Fruit fly (Drosophila melanogaster) whole organism, wandering third instar larva: ENCODE measurements around the gene Neu2.
A peak's percentile ranks its signal among the peaks of the same experiment; 100 is the strongest.

Source experiments
- Abd-B ChIP-seq: fragments of >200 bp; optimal IDR thresholded peaks from 2 replicates; lab custom pipeline; 2017; ENCODE audit warnings: missing biosample characterization, missing genetic modification characterization
- CG32264 ChIP-seq: fragments of 200-800 bp; sonication (Bioruptor generic); optimal IDR thresholded peaks from 2 replicates; lab custom pipeline; 2016; ENCODE audit warnings: missing biosample characterization, missing genetic modification characterization
- CG9705 ChIP-seq: fragments of 200-800 bp; sonication (Bioruptor generic); optimal IDR thresholded peaks from 2 replicates; lab custom pipeline; 2018; ENCODE audit warnings: missing biosample characterization, mild to moderate bottlenecking, missing genetic modification characterization
- CrebA ChIP-seq: fragments of 200-800 bp; sonication (Bioruptor generic); optimal IDR thresholded peaks from 2 replicates; lab custom pipeline; 2016; ENCODE audit warnings: missing biosample characterization, mild to moderate bottlenecking, missing genetic modification characterization, borderline replicate concordance
- Dfd ChIP-seq: fragments of >200 bp; optimal IDR thresholded peaks from 2 replicates; lab custom pipeline; 2017; ENCODE audit warnings: missing biosample characterization, missing genetic modification characterization
- Dif ChIP-seq: fragments of 200-275, 200-300 bp; sonication (Bioruptor generic); optimal IDR thresholded peaks from 2 replicates; lab custom pipeline; 2018; ENCODE audit warnings: missing biosample characterization, missing genetic modification characterization; ENCODE audit not compliant: partially characterized antibody
- GATAd ChIP-seq: sonication (Bioruptor generic); optimal IDR thresholded peaks from 2 replicates; lab custom pipeline; 2016; ENCODE audit warnings: missing biosample characterization, missing genetic modification characterization
- HLH106 ChIP-seq: fragments of 200-800 bp; optimal IDR thresholded peaks from 3 replicates; lab custom pipeline; 2019; ENCODE audit warnings: missing biosample characterization, mild to moderate bottlenecking, missing genetic modification characterization, moderate library complexity
- Hnf4 ChIP-seq: fragments of 200-800 bp; sonication (Bioruptor generic); optimal IDR thresholded peaks from 2 replicates; lab custom pipeline; 2016; ENCODE audit warnings: missing biosample characterization, mild to moderate bottlenecking, missing genetic modification characterization
- Hr78 ChIP-seq: fragments of >200 bp; optimal IDR thresholded peaks from 2 replicates; lab custom pipeline; 2017; ENCODE audit warnings: missing biosample characterization, missing genetic modification characterization
- Hr83 ChIP-seq: fragments of 200-300 bp; sonication (Bioruptor generic); optimal IDR thresholded peaks from 2 replicates; lab custom pipeline; 2016; ENCODE audit warnings: missing biosample characterization, mild to moderate bottlenecking, missing genetic modification characterization, moderate library complexity; ENCODE audit not compliant: poor library complexity, severe bottlenecking
- Jra ChIP-seq: sonication (Bioruptor generic); optimal IDR thresholded peaks from 2 replicates; lab custom pipeline; 2016; ENCODE audit warnings: missing biosample characterization, missing genetic modification characterization
- Mio ChIP-seq: sonication (Bioruptor generic); optimal IDR thresholded peaks from 2 replicates; lab custom pipeline; 2016; ENCODE audit warnings: missing biosample characterization, missing genetic modification characterization
- Myc ChIP-seq: fragments of >200 bp; optimal IDR thresholded peaks from 2 replicates; lab custom pipeline; 2017
- N ChIP-seq: fragments of >200 bp; optimal IDR thresholded peaks from 2 replicates; lab custom pipeline; 2018; ENCODE audit warnings: missing biosample characterization, missing external identifiers, missing genetic modification characterization
- OdsH ChIP-seq: fragments of 200-800 bp; sonication (Bioruptor generic); optimal IDR thresholded peaks from 2 replicates; lab custom pipeline; 2016; ENCODE audit warnings: missing biosample characterization, mild to moderate bottlenecking, missing genetic modification characterization
- Rel ChIP-seq, 2 experiments: fragments of 200-800 bp; sonication (Bioruptor generic) in 1 of 2; optimal IDR thresholded peaks; 2 replicates in 1 of 2; 3 replicates in 1 of 2; lab custom pipeline; 2016 to 2019; ENCODE audit warnings: mild to moderate bottlenecking in 2 of 2, missing biosample characterization in 2 of 2, missing genetic modification characterization in 2 of 2, moderate library complexity in 1 of 2
- Sp1 ChIP-seq: fragments of 200-800 bp; sonication (Bioruptor generic); optimal IDR thresholded peaks from 3 replicates; lab custom pipeline; 2019; ENCODE audit warnings: missing biosample characterization, mild to moderate bottlenecking, missing genetic modification characterization, moderate library complexity
- Vsx2 ChIP-seq: fragments of 200-300, 225-300 bp; sonication (Bioruptor generic); optimal IDR thresholded peaks from 2 replicates; lab custom pipeline; 2018; ENCODE audit warnings: missing biosample characterization, missing genetic modification characterization; ENCODE audit not compliant: partially characterized antibody
- br ChIP-seq: fragments of 200-800 bp; sonication (Bioruptor generic); optimal IDR thresholded peaks from 2 replicates; lab custom pipeline; 2016; ENCODE audit warnings: missing biosample characterization, missing genetic modification characterization
- brk ChIP-seq: fragments of 200-800 bp; sonication (Bioruptor generic); optimal IDR thresholded peaks from 2 replicates; lab custom pipeline; 2016; ENCODE audit warnings: missing biosample characterization, mild to moderate bottlenecking, missing genetic modification characterization
- dl ChIP-seq, 2 experiments: fragments of 175-275, 200-275 bp in 1 of 2; fragments of 200-275 bp in 1 of 2; sonication (Bioruptor generic); optimal IDR thresholded peaks; lab custom pipeline; 2018; ENCODE audit warnings: mild to moderate bottlenecking in 2 of 2, missing biosample characterization in 2 of 2, missing genetic modification characterization in 2 of 2, moderate library complexity in 2 of 2; ENCODE audit not compliant: partially characterized antibody in 2 of 2, insufficient read depth in 1 of 2
- dmrt93B ChIP-seq: fragments of 200-800 bp; sonication (Bioruptor generic); optimal IDR thresholded peaks from 2 replicates; lab custom pipeline; 2018; ENCODE audit warnings: missing biosample characterization, mild to moderate bottlenecking, missing genetic modification characterization
- dsf ChIP-seq: sonication (Bioruptor generic); optimal IDR thresholded peaks from 2 replicates; lab custom pipeline; 2016; ENCODE audit warnings: missing biosample characterization, missing genetic modification characterization, borderline replicate concordance
- ey ChIP-seq: fragments of 200-800 bp; sonication (Bioruptor generic); optimal IDR thresholded peaks from 2 replicates; lab custom pipeline; 2016; ENCODE audit warnings: missing biosample characterization, missing genetic modification characterization
- foxo ChIP-seq, 2 experiments: fragments of 200-800 bp; sonication (Bioruptor generic); optimal IDR thresholded peaks; 2 replicates in 1 of 2; 3 replicates in 1 of 2; lab custom pipeline; 2016 to 2017; ENCODE audit warnings: missing biosample characterization in 2 of 2, missing genetic modification characterization in 2 of 2
- fru ChIP-seq: fragments of 200-800 bp; sonication (Bioruptor generic); optimal IDR thresholded peaks from 3 replicates; lab custom pipeline; 2016; ENCODE audit warnings: missing biosample characterization, mild to moderate bottlenecking, missing genetic modification characterization
- h ChIP-seq: fragments of 200-800 bp; sonication (Bioruptor generic); optimal IDR thresholded peaks from 3 replicates; lab custom pipeline; 2016; ENCODE audit warnings: missing biosample characterization, mild to moderate bottlenecking, missing genetic modification characterization
- jim ChIP-seq: fragments of 175-275, 200-325 bp; sonication (Bioruptor generic); optimal IDR thresholded peaks from 2 replicates; lab custom pipeline; 2016; ENCODE audit warnings: missing biosample characterization, mild to moderate bottlenecking, missing genetic modification characterization
- lola ChIP-seq: fragments of >200 bp; optimal IDR thresholded peaks from 2 replicates; lab custom pipeline; 2017; ENCODE audit warnings: missing biosample characterization, missing genetic modification characterization
- pan ChIP-seq: fragments of >200 bp; optimal IDR thresholded peaks from 2 replicates; lab custom pipeline; 2017
- psq ChIP-seq: fragments of 200-800 bp; sonication (Bioruptor generic); optimal IDR thresholded peaks from 3 replicates; lab custom pipeline; 2017; ENCODE audit warnings: missing biosample characterization, mild to moderate bottlenecking, missing genetic modification characterization, moderate library complexity
- rgr ChIP-seq: fragments of 200-800 bp; sonication (Bioruptor generic); optimal IDR thresholded peaks from 3 replicates; lab custom pipeline; 2016; ENCODE audit warnings: missing biosample characterization, mild to moderate bottlenecking, missing genetic modification characterization
- sage ChIP-seq: fragments of 200-800 bp; sonication (Bioruptor generic); optimal IDR thresholded peaks from 2 replicates; lab custom pipeline; 2016; ENCODE audit warnings: missing biosample characterization, mild to moderate bottlenecking, missing genetic modification characterization
- sv ChIP-seq: fragments of 200-800 bp; sonication (Bioruptor generic); optimal IDR thresholded peaks from 3 replicates; lab custom pipeline; 2016; ENCODE audit warnings: missing biosample characterization, missing genetic modification characterization
- tai ChIP-seq: sonication (Bioruptor generic); optimal IDR thresholded peaks from 2 replicates; lab custom pipeline; 2016; ENCODE audit warnings: missing biosample characterization, missing genetic modification characterization
- usp ChIP-seq: fragments of >200 bp; optimal IDR thresholded peaks from 2 replicates; lab custom pipeline; 2017; ENCODE audit warnings: missing biosample characterization, missing genetic modification characterization
- woc ChIP-seq: sonication (Bioruptor generic); optimal IDR thresholded peaks from 2 replicates; lab custom pipeline; 2016; ENCODE audit warnings: missing biosample characterization, mild to moderate bottlenecking, missing genetic modification characterization

Neu2 gene

dm6 chr3L:21536857-21537256 lies 46.5 kb upstream of the Neu2 start, which contains the start of gene Rpn10:
Rpn10 (plus strand) TSS chr3L:21537000.
- TF ChIP-seq ey (GFP tag; lab: Kevin White, UChicago) (peak; percentile 2), psq (GFP tag; lab: Kevin White, UChicago) (no peak), br (GFP tag; lab: Kevin White, UChicago) (no peak), N (GFP tag; lab: Kevin White, UChicago) (no peak), GATAd (GFP tag; lab: Kevin White, UChicago) (no peak), lola (GFP tag; lab: Kevin White, UChicago) (no peak), HLH106 (no peak), woc (GFP tag; lab: Kevin White, UChicago) (no peak), pan (no peak), Sp1 (no peak), jim (no peak), Jra (GFP tag; lab: Kevin White, UChicago) (peak; percentile 31), Hnf4 (GFP tag; lab: Kevin White, UChicago) (peak; percentile 57), Abd-B (no peak), Dif (GFP tag; lab: Kevin White, UChicago) (no peak), rgr (GFP tag; lab: Kevin White, UChicago) (no peak), CrebA (no peak), dsf (no peak), brk (GFP tag; lab: Kevin White, UChicago) (no peak), Hr78 (GFP tag; lab: Kevin White, UChicago) (no peak), fru (GFP tag; lab: Kevin White, UChicago) (no peak), h (GFP tag; lab: Kevin White, UChicago) (no peak), usp (no peak), sv (GFP tag; lab: Kevin White, UChicago) (no peak), Mio (GFP tag; lab: Kevin White, UChicago) (no peak), Dfd (GFP tag; lab: Kevin White, UChicago) (no peak), foxo (GFP tag; optimal IDR thresholded peaks at IDR 0.05; lab: Kevin White, UChicago) (no peak), Hr83 (GFP tag; lab: Kevin White, UChicago) (peak; percentile 61), tai (GFP tag; lab: Kevin White, UChicago) (peak; percentile 75), dl (GFP tag; optimal IDR thresholded peaks at IDR 0.05; lab: Kevin White, UChicago; ENCODE audit: insufficient read depth in 1 of 2, partially characterized antibody in 2 of 2) (no peak), OdsH (no peak), CG9705 (GFP tag; lab: Kevin White, UChicago) (no peak), CG32264 (GFP tag; lab: Kevin White, UChicago) (no peak), Rel (GFP tag; optimal IDR thresholded peaks at IDR 0.05; lab: Kevin White, UChicago) (no peak), Rel (tag; optimal IDR thresholded peaks at IDR 0.05; lab: Kevin White, UChicago) (peak; percentile 73), sage (no peak), dmrt93B (no peak), Myc (lab: Kevin White, UChicago) (no peak), Vsx2 (no peak)

DNA sequence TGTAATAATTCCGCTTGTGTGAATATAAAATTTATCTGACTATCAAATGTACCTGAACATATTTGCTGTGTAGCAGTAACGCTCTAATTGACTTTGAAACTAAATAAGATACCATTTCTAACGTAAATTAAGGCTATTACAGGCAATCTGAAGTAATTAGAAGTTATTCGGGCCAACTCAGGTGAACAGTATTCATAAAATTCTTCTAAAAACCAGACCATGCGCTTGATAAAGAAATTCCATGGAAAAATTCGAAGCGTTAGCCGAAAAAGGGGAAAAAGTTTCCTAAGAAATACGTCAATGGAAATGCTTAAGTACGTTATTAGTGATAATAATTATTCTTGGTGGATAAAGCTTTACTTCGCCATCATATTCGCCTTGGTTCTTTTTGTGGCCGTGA lies 44.0 kb upstream of the Neu2 start, which contains the start of gene ppk5:
TSS of gene ppk5 (plus strand) at position 301 of the 400 bp plus-strand sequence.
- TF ChIP-seq Hr83 (GFP tag; lab: Kevin White, UChicago) (no peak), Dif (GFP tag; lab: Kevin White, UChicago) (no peak), Dfd (GFP tag; lab: Kevin White, UChicago) (no peak), N (GFP tag; lab: Kevin White, UChicago) (no peak), Hnf4 (GFP tag; lab: Kevin White, UChicago) (no peak), pan (no peak), woc (GFP tag; lab: Kevin White, UChicago) (no peak), ey (GFP tag; lab: Kevin White, UChicago) (no peak)
